Fruit fly (Drosophila melanogaster) whole organism, embryonic: ENCODE measurements around the gene RPA1.
A peak's percentile ranks its signal among the peaks of the same experiment; 100 is the strongest.

Experiments used
- Awh ChIP-seq: fragments of 200-800 bp; sonication (Bioruptor generic); IDR thresholded peaks from 2 replicates; pipeline ENCODE4, ENCODE4 v1.3.6; 2022; ENCODE audit warnings: missing biosample characterization, missing genetic modification characterization
- Bgb ChIP-seq: fragments of 200-800 bp; sonication (Bioruptor generic); IDR thresholded peaks from 2 replicates; pipeline ENCODE4 v1.3.6; 2022; ENCODE audit warnings: missing biosample characterization, missing genetic modification characterization; ENCODE audit not compliant: partially characterized antibody
- Bteb2 ChIP-seq: fragments of 200-800 bp; sonication (Bioruptor generic); optimal IDR thresholded peaks from 2 replicates; lab custom pipeline; 2016; ENCODE audit warnings: missing biosample characterization, missing genetic modification characterization
- CG11696 ChIP-seq: fragments of 200-800 bp; sonication (Bioruptor generic); IDR thresholded peaks from 2 replicates; pipeline ENCODE4 v1.3.6; 2022; ENCODE audit warnings: missing biosample characterization, missing genetic modification characterization
- CG13287 ChIP-seq: fragments of 200-800 bp; sonication (Bioruptor generic); IDR thresholded peaks from 2 replicates; pipeline ENCODE4 v1.3.6; 2022; ENCODE audit warnings: missing biosample characterization, missing genetic modification characterization; ENCODE audit not compliant: partially characterized antibody
- CG13424 ChIP-seq: fragments of 200-800 bp; sonication (Bioruptor generic); optimal IDR thresholded peaks from 2 replicates; lab custom pipeline; 2019; ENCODE audit warnings: missing biosample characterization, mild to moderate bottlenecking, missing genetic modification characterization, moderate library complexity
- CG13624 ChIP-seq: fragments of 200-800 bp; sonication (Bioruptor generic); optimal IDR thresholded peaks from 2 replicates; lab custom pipeline; 2016; ENCODE audit warnings: missing biosample characterization, missing genetic modification characterization
- CG1603 ChIP-seq: fragments of 200-800 bp; sonication (Bioruptor generic); optimal IDR thresholded peaks from 2 replicates; lab custom pipeline; 2019; ENCODE audit warnings: missing biosample characterization, mild to moderate bottlenecking, missing genetic modification characterization, moderate library complexity
- CG17359 ChIP-seq: fragments of 200-800 bp; sonication (Bioruptor generic); optimal IDR thresholded peaks from 3 replicates; lab custom pipeline; 2018; ENCODE audit warnings: missing biosample characterization, mild to moderate bottlenecking, missing genetic modification characterization, moderate library complexity
- CG18619 ChIP-seq: fragments of 200-800 bp; sonication (Bioruptor generic); optimal IDR thresholded peaks from 3 replicates; lab custom pipeline; 2017; ENCODE audit warnings: missing biosample characterization, mild to moderate bottlenecking, missing genetic modification characterization
- CG2202 ChIP-seq: fragments of 200-800 bp; sonication (Bioruptor generic); optimal IDR thresholded peaks from 2 replicates; lab custom pipeline; 2018; ENCODE audit warnings: missing biosample characterization, mild to moderate bottlenecking, missing genetic modification characterization
- CG2678 ChIP-seq: fragments of 200-800 bp; sonication (Bioruptor generic); optimal IDR thresholded peaks from 3 replicates; lab custom pipeline; 2019; ENCODE audit warnings: missing biosample characterization, mild to moderate bottlenecking, missing genetic modification characterization, moderate library complexity
- CG34376 ChIP-seq: fragments of 200-800 bp; sonication (Bioruptor generic); optimal IDR thresholded peaks from 2 replicates; lab custom pipeline; 2018; ENCODE audit warnings: missing biosample characterization, mild to moderate bottlenecking, missing genetic modification characterization
- CG34422 ChIP-seq: fragments of 200-800 bp; sonication (Bioruptor generic); IDR thresholded peaks from 3 replicates; pipeline ENCODE4 v1.3.6; 2022; ENCODE audit warnings: missing biosample characterization, missing genetic modification characterization
- CG7928 ChIP-seq: fragments of 200-800 bp; sonication (Bioruptor generic); optimal IDR thresholded peaks from 2 replicates; lab custom pipeline; 2017; ENCODE audit warnings: missing biosample characterization, mild to moderate bottlenecking, missing genetic modification characterization
- CG8478 ChIP-seq: fragments of >200 bp; optimal IDR thresholded peaks from 2 replicates; lab custom pipeline; 2018
- CG9817 ChIP-seq: fragments of 200-800 bp; sonication (Bioruptor generic); optimal IDR thresholded peaks from 2 replicates; lab custom pipeline; 2018; ENCODE audit warnings: missing biosample characterization, mild to moderate bottlenecking, missing genetic modification characterization, moderate library complexity
- CoRest ChIP-seq: fragments of 200-800 bp; sonication (Bioruptor generic); optimal IDR thresholded peaks from 3 replicates; lab custom pipeline; 2018; ENCODE audit warnings: missing biosample characterization, mild to moderate bottlenecking, missing genetic modification characterization, moderate library complexity
- HmgZ ChIP-seq: fragments of 200-800 bp; sonication (Bioruptor generic); optimal IDR thresholded peaks from 2 replicates; lab custom pipeline; 2018; ENCODE audit warnings: missing biosample characterization, mild to moderate bottlenecking, missing genetic modification characterization
- NK7.1 ChIP-seq: fragments of 200-800 bp; sonication (Bioruptor generic); optimal IDR thresholded peaks from 3 replicates; lab custom pipeline; 2016; ENCODE audit warnings: missing biosample characterization, missing genetic modification characterization
- NfI ChIP-seq: fragments of 200-800 bp; sonication (Bioruptor generic); optimal IDR thresholded peaks from 3 replicates; lab custom pipeline; 2018; ENCODE audit warnings: missing biosample characterization, mild to moderate bottlenecking, missing genetic modification characterization, moderate library complexity
- Oli ChIP-seq: fragments of 200-800 bp; sonication (Bioruptor generic); optimal IDR thresholded peaks from 2 replicates; lab custom pipeline; 2018; ENCODE audit warnings: missing biosample characterization, mild to moderate bottlenecking, missing genetic modification characterization, moderate library complexity
- Pdp1 ChIP-seq, 2 experiments: fragments of 200-800 bp; sonication (Bioruptor generic); optimal IDR thresholded peaks; 3 replicates each; lab custom pipeline; 2016; ENCODE audit warnings: missing biosample characterization in 2 of 2, missing genetic modification characterization in 2 of 2, mild to moderate bottlenecking in 1 of 2, moderate library complexity in 1 of 2
- Xrp1 ChIP-seq: fragments of 200-800 bp; sonication (Bioruptor generic); IDR thresholded peaks from 2 replicates; pipeline ENCODE4 v1.3.6; 2022; ENCODE audit warnings: missing biosample characterization, missing genetic modification characterization
- amos ChIP-seq: fragments of 200-800 bp; sonication (Bioruptor generic); IDR thresholded peaks from 2 replicates; pipeline ENCODE4 v1.3.6; 2022; ENCODE audit warnings: missing biosample characterization, missing genetic modification characterization; ENCODE audit not compliant: partially characterized antibody
- aop ChIP-seq: fragments of 200-800 bp; sonication (Bioruptor generic); IDR thresholded peaks from 2 replicates; pipeline ENCODE4 v1.3.6; 2022; ENCODE audit warnings: missing biosample characterization, missing genetic modification characterization
- ara ChIP-seq: fragments of 200-800 bp; sonication (Bioruptor generic); IDR thresholded peaks from 2 replicates; pipeline ENCODE4 v1.3.6; 2022; ENCODE audit warnings: missing biosample characterization, missing genetic modification characterization
- chinmo ChIP-seq: fragments of 200-800 bp; sonication (Bioruptor generic); IDR thresholded peaks from 4 replicates; pipeline ENCODE4 v1.3.6; 2022; ENCODE audit warnings: missing biosample characterization, missing genetic modification characterization; ENCODE audit not compliant: partially characterized antibody
- crc ChIP-seq: fragments of 200-800 bp; sonication (Bioruptor generic); optimal IDR thresholded peaks from 2 replicates; lab custom pipeline; 2016; ENCODE audit warnings: missing biosample characterization, missing genetic modification characterization
- dm ChIP-seq: fragments of 200-800 bp; sonication (Bioruptor generic); optimal IDR thresholded peaks from 3 replicates; lab custom pipeline; 2016; ENCODE audit warnings: missing biosample characterization, missing genetic modification characterization
- dpn ChIP-seq, 2 experiments: fragments of 200-800 bp; sonication (Bioruptor generic); optimal IDR thresholded peaks; 3 replicates each; lab custom pipeline; 2016; ENCODE audit warnings: missing biosample characterization in 2 of 2, missing genetic modification characterization in 2 of 2
- ems ChIP-seq: fragments of 200-800 bp; sonication (Bioruptor generic); optimal IDR thresholded peaks from 3 replicates; lab custom pipeline; 2016; ENCODE audit warnings: missing biosample characterization, missing genetic modification characterization
- h ChIP-seq: fragments of >200 bp; optimal IDR thresholded peaks from 2 replicates; lab custom pipeline; 2017
- hkb ChIP-seq, 2 experiments: fragments of 200-800 bp in 1 of 2; fragments of >200 bp in 1 of 2; sonication (Bioruptor generic) in 1 of 2; IDR thresholded peaks in 1 of 2; optimal IDR thresholded peaks in 1 of 2; 2 replicates each; pipeline versions ENCODE4 v1.3.6 to Lab custom; 2017 to 2022; ENCODE audit warnings: missing biosample characterization in 1 of 2, missing genetic modification characterization in 1 of 2
- hth ChIP-seq: fragments of >200 bp; optimal IDR thresholded peaks from 2 replicates; lab custom pipeline; 2017; ENCODE audit warnings: inconsistent platforms
- ind ChIP-seq: fragments of 200-800 bp; sonication (Bioruptor generic); optimal IDR thresholded peaks from 3 replicates; lab custom pipeline; 2016; ENCODE audit warnings: missing biosample characterization, missing genetic modification characterization
- insv ChIP-seq, 2 experiments: fragments of 200-800 bp; sonication (Bioruptor generic); optimal IDR thresholded peaks; 3 replicates each; lab custom pipeline; 2016 to 2018; ENCODE audit warnings: missing biosample characterization in 2 of 2, missing genetic modification characterization in 2 of 2
- lola ChIP-seq, 3 experiments: fragments of >200 bp in 2 of 3; fragments of 200-800 bp in 1 of 3; sonication (Bioruptor generic) in 1 of 3; optimal IDR thresholded peaks; 2 replicates each; lab custom pipeline; 2017 to 2019; ENCODE audit warnings: missing biosample characterization in 3 of 3, missing genetic modification characterization in 3 of 3, mild to moderate bottlenecking in 1 of 3, moderate library complexity in 1 of 3
- luna ChIP-seq: fragments of 200-800 bp; sonication (Bioruptor generic); optimal IDR thresholded peaks from 2 replicates; lab custom pipeline; 2016; ENCODE audit warnings: missing biosample characterization, missing genetic modification characterization
- mam ChIP-seq: fragments of 200-800 bp; sonication (Bioruptor generic); optimal IDR thresholded peaks from 3 replicates; lab custom pipeline; 2016; ENCODE audit warnings: missing biosample characterization, missing genetic modification characterization
- mld ChIP-seq: fragments of 200-800 bp; sonication (Bioruptor generic); IDR thresholded peaks from 3 replicates; pipeline ENCODE4 v1.3.6; 2022; ENCODE audit warnings: missing biosample characterization, missing genetic modification characterization; ENCODE audit not compliant: partially characterized antibody
- nerfin-2 ChIP-seq: fragments of 200-800 bp; sonication (Bioruptor generic); IDR thresholded peaks from 2 replicates; pipeline ENCODE4 v1.3.6; 2022; ENCODE audit warnings: missing biosample characterization, missing genetic modification characterization; ENCODE audit not compliant: partially characterized antibody
- oc ChIP-seq: fragments of 200-800 bp; sonication (Bioruptor generic); optimal IDR thresholded peaks from 2 replicates; lab custom pipeline; 2018; ENCODE audit warnings: missing biosample characterization, mild to moderate bottlenecking, missing genetic modification characterization, moderate library complexity
- p53 ChIP-seq: fragments of 200-800 bp; sonication (Bioruptor generic); optimal IDR thresholded peaks from 2 replicates; lab custom pipeline; 2016; ENCODE audit warnings: missing biosample characterization, missing genetic modification characterization
- pzg ChIP-seq: fragments of 200-800 bp; sonication (Bioruptor generic); optimal IDR thresholded peaks from 3 replicates; lab custom pipeline; 2018; ENCODE audit warnings: missing biosample characterization, mild to moderate bottlenecking, missing genetic modification characterization, moderate library complexity
- sc ChIP-seq, 3 experiments: fragments of >200 bp in 2 of 3; fragments of 200-800 bp in 1 of 3; sonication (Bioruptor generic) in 1 of 3; optimal IDR thresholded peaks; 2 replicates in 2 of 3; 3 replicates in 1 of 3; lab custom pipeline; 2017; ENCODE audit warnings: mild to moderate bottlenecking in 1 of 3, missing biosample characterization in 1 of 3, missing genetic modification characterization in 1 of 3, missing genetic modification reagents in 1 of 3
- sug ChIP-seq: fragments of 200-800 bp; optimal IDR thresholded peaks from 2 replicates; lab custom pipeline; 2019; ENCODE audit warnings: missing biosample characterization, mild to moderate bottlenecking, missing genetic modification characterization, moderate library complexity
- tx ChIP-seq: fragments of 200-800 bp; sonication (Bioruptor generic); optimal IDR thresholded peaks from 2 replicates; lab custom pipeline; 2016; ENCODE audit warnings: missing biosample characterization, missing genetic modification characterization
- unc-4 ChIP-seq: fragments of 200-800 bp; sonication (Bioruptor generic); IDR thresholded peaks from 2 replicates; pipeline ENCODE4 v1.3.6; 2022; ENCODE audit warnings: missing biosample characterization, missing genetic modification characterization; ENCODE audit not compliant: partially characterized antibody
- yki ChIP-seq: fragments of >200 bp; optimal IDR thresholded peaks from 3 replicates; lab custom pipeline; 2018

RPA1 gene

dm6 chr3R:8269740-8270139 lies 5.5 kb upstream of the RPA1 start, which contains the start of gene CG9630 (continued):
- TF ChIP-seq CG11696 (GFP tag; lab: Robert Waterston, UW) (no peak), CG9817 (tag; lab: Kevin White, UChicago) (no peak), Pdp1 (GFP tag; optimal IDR thresholded peaks at IDR 0.05; lab: Kevin White, UChicago) (no peak), Awh (GFP tag; lab: Robert Waterston, UW) (no peak), CG34376 (GFP tag; lab: Kevin White, UChicago) (no peak), yki (no peak), ara (GFP tag; lab: Robert Waterston, UW) (0 out of 2 replicates have a peak, but pooled peaks have one; percentile 12), CoRest (tag; lab: Kevin White, UChicago) (peak; percentile 4), CG1603 (tag; lab: Kevin White, UChicago) (peak; percentile 87), tx (GFP tag; lab: Kevin White, UChicago) (no peak), ems (no peak), CG13624 (no peak), lola (GFP tag; optimal IDR thresholded peaks at IDR 0.05; lab: Kevin White, UChicago) (no peak), chinmo (GFP tag; lab: Robert Waterston, UW) (no peak), nerfin-2 (GFP tag; lab: Robert Waterston, UW) (no peak), mld (0 out of 3 replicates have a peak, but pooled peaks have one; percentile 37), sug (tag; lab: Kevin White, UChicago) (no peak), pzg (GFP tag; lab: Kevin White, UChicago) (peak; percentile 97), aop (GFP tag; lab: Robert Waterston, UW) (no peak), p53 (GFP tag; lab: Kevin White, UChicago) (no peak), Xrp1 (no peak), CG2678 (tag; lab: Kevin White, UChicago) (no peak), hkb (optimal IDR thresholded peaks at IDR 0.05; lab: Kevin White, UChicago) (peak; percentile 48), hkb (GFP tag; IDR thresholded peaks at IDR 0.05; lab: Robert Waterston, UW) (no peak), CG7928 (GFP tag; lab: Kevin White, UChicago) (peak; percentile 13), CG13287 (GFP tag; lab: Robert Waterston, UW) (peak; percentile 80), Bgb (peak; percentile 73), HmgZ (tag; lab: Kevin White, UChicago) (peak; percentile 73), CG2202 (tag; lab: Kevin White, UChicago) (no peak), mam (GFP tag; lab: Kevin White, UChicago) (no peak), luna (GFP tag; lab: Kevin White, UChicago) (no peak), crc (no peak), CG13424 (no peak), sc (optimal IDR thresholded peaks at IDR 0.05; lab: Kevin White, UChicago) (no peak), sc (GFP tag; optimal IDR thresholded peaks at IDR 0.05; lab: Kevin White, UChicago) (no peak), CG34422 (GFP tag; lab: Robert Waterston, UW) (peak; percentile 20; the same call in 1 of the 3 replicates), dm (GFP tag; lab: Kevin White, UChicago) (peak; percentile 98), h (lab: Kevin White, UChicago) (no peak), Bteb2 (GFP tag; lab: Kevin White, UChicago) (no peak), NfI (GFP tag; lab: Kevin White, UChicago) (no peak), insv (GFP tag; optimal IDR thresholded peaks at IDR 0.05; lab: Kevin White, UChicago) (peak in 1 of 2 experiments; percentile 2), amos (GFP tag; lab: Robert Waterston, UW) (peak; percentile 69), oc (tag; lab: Kevin White, UChicago) (peak; percentile 51), CG18619 (GFP tag; lab: Kevin White, UChicago) (no peak), unc-4 (GFP tag; lab: Robert Waterston, UW) (peak; percentile 70), CG8478 (lab: Kevin White, UChicago) (no peak), NK7.1 (GFP tag; lab: Kevin White, UChicago) (no peak), ind (GFP tag; lab: Kevin White, UChicago) (no peak), hth (lab: Kevin White, UChicago) (no peak), CG17359 (no peak), Oli (tag; lab: Kevin White, UChicago) (no peak), dpn (GFP tag; optimal IDR thresholded peaks at IDR 0.05; lab: Kevin White, UChicago) (no peak)
